Worm (Caenorhabditis elegans): Measurements from ENCODE around the gene cyh-1.
A peak's percentile ranks its signal among the peaks of the same experiment; 100 is the strongest.

DNA sequence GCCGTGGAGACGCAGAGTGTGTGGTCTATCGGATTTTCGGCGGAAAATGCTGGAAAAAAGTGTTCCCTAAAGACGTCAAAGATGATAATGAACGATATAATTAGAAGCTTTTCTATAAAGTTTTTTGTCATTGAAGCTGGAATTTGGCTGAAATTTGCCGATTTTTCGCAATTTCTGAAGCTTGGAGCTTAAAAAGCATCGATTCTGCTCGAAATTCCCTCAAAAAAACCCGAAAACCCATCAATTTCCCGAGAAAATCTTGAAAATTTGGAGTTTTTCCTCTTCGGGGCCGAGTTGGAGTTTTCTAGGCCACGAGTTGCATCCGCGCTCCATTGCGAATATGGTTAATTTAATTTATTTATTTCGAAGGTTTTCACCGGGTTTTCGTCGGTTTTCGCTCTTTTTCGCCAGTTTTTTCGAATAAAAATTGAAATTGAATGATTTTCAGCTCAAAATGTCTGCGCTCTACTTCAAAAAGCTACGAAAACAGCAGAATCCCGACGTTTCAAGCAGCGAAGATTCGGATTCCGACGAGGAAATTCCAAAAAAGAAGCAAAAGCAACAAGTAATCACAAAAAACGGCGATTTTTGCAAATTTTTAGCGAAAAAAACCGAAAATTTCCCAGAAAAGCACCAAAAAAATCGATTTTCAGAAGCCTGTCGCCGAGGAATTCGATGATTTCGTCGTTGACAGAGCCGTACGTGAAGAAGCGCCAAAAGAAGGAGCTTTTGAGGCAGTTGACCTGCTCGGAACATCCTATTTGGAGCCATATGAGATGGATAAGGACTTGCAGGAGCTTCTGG lies 2.1 kb upstream of the cyh-1 start, which contains the start of the genes col-71 and Y49F6B.2:
- TF ChIP-seq ztf-11 (tag; optimal IDR thresholded peaks at IDR 0.05) (no peak), bed-3 (GFP tag; optimal IDR thresholded peaks at IDR 0.05) (peak; percentile 9), elt-3 (tag; optimal IDR thresholded peaks at IDR 0.05) (no peak), unc-62 (GFP tag; optimal IDR thresholded peaks at IDR 0.05) (no peak), lsy-2 (tag; optimal IDR thresholded peaks at IDR 0.05) (peak; percentile 51), pha-4 (tag; optimal IDR thresholded peaks at IDR 0.05) (peak; percentile 46), snpc-4 (tag; optimal IDR thresholded peaks at IDR 0.05) (no peak), nhr-28 (tag; optimal IDR thresholded peaks at IDR 0.05) (no peak), nhr-76 (tag; optimal IDR thresholded peaks at IDR 0.05) (no peak)
